Fruit fly (Drosophila melanogaster) whole organism, embryonic: Measurements from ENCODE around the gene CG34162.

Experiments
- Asciz ChIP-seq: fragments of 200-800 bp; sonication (Bioruptor generic); optimal IDR thresholded peaks from 2 replicates; lab custom pipeline; 2017; ENCODE audit warnings: missing biosample characterization, mild to moderate bottlenecking, missing genetic modification characterization, missing genetic modification reagents
- Atf-2 ChIP-seq: fragments of 200-800 bp; sonication (Bioruptor generic); optimal IDR thresholded peaks from 2 replicates; lab custom pipeline; 2016; ENCODE audit warnings: missing biosample characterization, missing genetic modification characterization
- Awh ChIP-seq: fragments of 200-800 bp; sonication (Bioruptor generic); IDR thresholded peaks from 2 replicates; pipeline ENCODE4, ENCODE4 v1.3.6; 2022; ENCODE audit warnings: missing biosample characterization, missing genetic modification characterization
- BEAF-32 ChIP-seq: fragments of 200-800 bp; sonication (Bioruptor generic); optimal IDR thresholded peaks from 3 replicates; lab custom pipeline; 2017; ENCODE audit warnings: missing biosample characterization, missing genetic modification characterization, mild to moderate bottlenecking, moderate library complexity, missing genetic modification reagents
- CG1024 ChIP-seq: fragments of 200-800 bp; sonication (Bioruptor generic); IDR thresholded peaks from 2 replicates; pipeline ENCODE4 v1.3.6; 2022; ENCODE audit warnings: missing biosample characterization, missing genetic modification characterization
- CG11723 ChIP-seq: fragments of 200-800 bp; sonication (Bioruptor generic); optimal IDR thresholded peaks from 2 replicates; lab custom pipeline; 2017; ENCODE audit warnings: missing biosample characterization, mild to moderate bottlenecking, missing genetic modification characterization
- CG1233 ChIP-seq: fragments of 200-800 bp; sonication (Bioruptor generic); optimal IDR thresholded peaks from 4 replicates; lab custom pipeline; 2018; ENCODE audit warnings: missing biosample characterization, mild to moderate bottlenecking, missing genetic modification characterization
- CG17385 ChIP-seq: fragments of 200-800 bp; sonication (Bioruptor generic); optimal IDR thresholded peaks from 3 replicates; lab custom pipeline; 2018; ENCODE audit warnings: missing biosample characterization, mild to moderate bottlenecking, missing genetic modification characterization
- CG17612 ChIP-seq: fragments of 200-800 bp; sonication (Bioruptor generic); IDR thresholded peaks from 2 replicates; pipeline ENCODE4 v1.3.6; 2022; ENCODE audit warnings: missing biosample characterization, missing genetic modification characterization
- CG17802 ChIP-seq: fragments of 200-800 bp; sonication (Bioruptor generic); optimal IDR thresholded peaks from 2 replicates; lab custom pipeline; 2018; ENCODE audit warnings: missing biosample characterization, mild to moderate bottlenecking, missing genetic modification characterization, moderate library complexity
- CG2120 ChIP-seq: fragments of 200-800 bp; sonication (Bioruptor generic); optimal IDR thresholded peaks from 3 replicates; lab custom pipeline; 2016; ENCODE audit warnings: missing biosample characterization, missing genetic modification characterization
- CG30431 ChIP-seq: fragments of 200-800 bp; sonication (Bioruptor generic); optimal IDR thresholded peaks from 2 replicates; lab custom pipeline; 2017; ENCODE audit warnings: missing biosample characterization, missing genetic modification characterization
- CG34422 ChIP-seq: fragments of 200-800 bp; sonication (Bioruptor generic); IDR thresholded peaks from 3 replicates; pipeline ENCODE4 v1.3.6; 2022; ENCODE audit warnings: missing biosample characterization, missing genetic modification characterization
- CG43689 ChIP-seq: fragments of 200-800 bp; sonication (Bioruptor generic); IDR thresholded peaks from 2 replicates; pipeline ENCODE4 v1.3.6; 2022; ENCODE audit warnings: missing biosample characterization, missing genetic modification characterization
- CG4854 ChIP-seq: fragments of 200-800 bp; sonication (Bioruptor generic); optimal IDR thresholded peaks from 2 replicates; lab custom pipeline; 2016; ENCODE audit warnings: missing biosample characterization, missing genetic modification characterization, inconsistent platforms
- CG6654 ChIP-seq: fragments of 200-800 bp; sonication (Bioruptor generic); optimal IDR thresholded peaks from 2 replicates; lab custom pipeline; 2017; ENCODE audit warnings: missing biosample characterization, mild to moderate bottlenecking, missing genetic modification characterization
- CG6765 ChIP-seq: fragments of 200-800 bp; sonication (Bioruptor generic); optimal IDR thresholded peaks from 3 replicates; lab custom pipeline; 2017; ENCODE audit warnings: missing biosample characterization, mild to moderate bottlenecking, missing genetic modification characterization
- CG7987 ChIP-seq: fragments of 200-800 bp; sonication (Bioruptor generic); optimal IDR thresholded peaks from 2 replicates; lab custom pipeline; 2018; ENCODE audit warnings: missing biosample characterization, mild to moderate bottlenecking, missing genetic modification characterization, moderate library complexity
- CG8944 ChIP-seq: fragments of 200-800 bp; sonication (Bioruptor generic); optimal IDR thresholded peaks from 3 replicates; lab custom pipeline; 2016; ENCODE audit warnings: missing biosample characterization, missing genetic modification characterization
- CG9437 ChIP-seq: fragments of 200-800 bp; sonication (Bioruptor generic); optimal IDR thresholded peaks from 2 replicates; lab custom pipeline; 2018; ENCODE audit warnings: missing biosample characterization, mild to moderate bottlenecking, missing genetic modification characterization
- Chrac-16 ChIP-seq: fragments of 200-800 bp; sonication (Bioruptor generic); optimal IDR thresholded peaks from 3 replicates; lab custom pipeline; 2016; ENCODE audit warnings: missing biosample characterization, missing genetic modification characterization
- Dbx ChIP-seq: fragments of 200-800 bp; sonication (Bioruptor generic); IDR thresholded peaks from 3 replicates; pipeline ENCODE4 v1.3.6; 2022; ENCODE audit warnings: missing biosample characterization, missing genetic modification characterization
- Ets65A ChIP-seq: fragments of 200-800 bp; sonication (Bioruptor generic); peaks from one replicate; lab custom pipeline; 2016; ENCODE audit warnings: missing biosample characterization, missing genetic modification characterization
- HLH4C ChIP-seq: fragments of 200-800 bp; sonication (Bioruptor generic); IDR thresholded peaks from 3 replicates; pipeline ENCODE4 v1.3.6; 2022; ENCODE audit warnings: missing biosample characterization, missing genetic modification characterization; ENCODE audit not compliant: partially characterized antibody
- HmgD ChIP-seq: fragments of 200-800 bp; sonication (Bioruptor generic); optimal IDR thresholded peaks from 3 replicates; lab custom pipeline; 2016; ENCODE audit warnings: missing biosample characterization, missing genetic modification characterization
- MBD-R2 ChIP-seq: fragments of 200-800 bp; sonication (Bioruptor generic); IDR thresholded peaks from 2 replicates; pipeline ENCODE4 v1.3.6; 2022; ENCODE audit warnings: missing biosample characterization, missing genetic modification characterization
- Mes4 ChIP-seq: fragments of 200-800 bp; sonication (Bioruptor generic); optimal IDR thresholded peaks from 2 replicates; lab custom pipeline; 2016; ENCODE audit warnings: missing biosample characterization, missing genetic modification characterization
- NC2α ChIP-seq: fragments of 200-800 bp; sonication (Bioruptor generic); optimal IDR thresholded peaks from 2 replicates; lab custom pipeline; 2016; ENCODE audit warnings: missing biosample characterization, missing genetic modification characterization
- Nf-YA ChIP-seq: fragments of 200-800 bp; sonication (Bioruptor generic); IDR thresholded peaks from 2 replicates; pipeline ENCODE4 v1.3.6; 2022; ENCODE audit warnings: missing biosample characterization, missing genetic modification characterization
- Rfx ChIP-seq: fragments of 200-800 bp; sonication (Bioruptor generic); IDR thresholded peaks from 2 replicates; pipeline ENCODE4 v1.3.6; 2022; ENCODE audit warnings: missing biosample characterization, missing genetic modification characterization
- Side ChIP-seq: fragments of 200-800 bp; sonication (Bioruptor generic); optimal IDR thresholded peaks from 2 replicates; lab custom pipeline; 2016; ENCODE audit warnings: missing biosample characterization, missing genetic modification characterization
- az2 ChIP-seq: fragments of 200-800 bp; sonication (Bioruptor generic); optimal IDR thresholded peaks from 3 replicates; lab custom pipeline; 2016; ENCODE audit warnings: missing biosample characterization, missing genetic modification characterization
- bsh ChIP-seq, 2 experiments: fragments of 200-800 bp; sonication (Bioruptor generic); optimal IDR thresholded peaks; 2 replicates each; lab custom pipeline; 2017 to 2018; ENCODE audit warnings: mild to moderate bottlenecking in 2 of 2, missing biosample characterization in 2 of 2, missing genetic modification characterization in 2 of 2, moderate library complexity in 1 of 2
- btn ChIP-seq: fragments of 200-800 bp; sonication (Bioruptor generic); optimal IDR thresholded peaks from 2 replicates; lab custom pipeline; 2016; ENCODE audit warnings: missing biosample characterization, missing genetic modification characterization
- chif ChIP-seq, 2 experiments: fragments of 200-800 bp; sonication (Bioruptor generic); optimal IDR thresholded peaks; 3 replicates each; lab custom pipeline; 2016; ENCODE audit warnings: missing biosample characterization in 2 of 2, missing genetic modification characterization in 2 of 2
- chn ChIP-seq: fragments of 200-800 bp; sonication (Bioruptor generic); optimal IDR thresholded peaks from 2 replicates; lab custom pipeline; 2016; ENCODE audit warnings: missing biosample characterization, missing genetic modification characterization
- esg ChIP-seq: fragments of 200-800 bp; sonication (Bioruptor generic); conservative IDR thresholded peaks from 2 replicates; pipeline ENCODE4 v1.3.6; 2022; ENCODE audit warnings: missing biosample characterization, missing genetic modification characterization
- fu2 ChIP-seq: fragments of 200-800 bp; sonication (Bioruptor generic); optimal IDR thresholded peaks from 2 replicates; lab custom pipeline; 2016; ENCODE audit warnings: missing biosample characterization, missing genetic modification characterization
- ind ChIP-seq: fragments of 200-800 bp; sonication (Bioruptor generic); optimal IDR thresholded peaks from 3 replicates; lab custom pipeline; 2016; ENCODE audit warnings: missing biosample characterization, missing genetic modification characterization
- ken ChIP-seq: fragments of 200-800 bp; sonication (Bioruptor generic); IDR thresholded peaks from 3 replicates; pipeline ENCODE4 v1.3.6; 2022; ENCODE audit warnings: missing biosample characterization, missing genetic modification characterization
- kni ChIP-seq: fragments of 200-800 bp; sonication (Bioruptor generic); optimal IDR thresholded peaks from 3 replicates; lab custom pipeline; 2017; ENCODE audit warnings: mild to moderate bottlenecking, missing biosample characterization, missing genetic modification reagents, missing genetic modification characterization
- pum ChIP-seq: fragments of 200-800 bp; sonication (Bioruptor generic); optimal IDR thresholded peaks from 2 replicates; lab custom pipeline; 2016; ENCODE audit warnings: missing biosample characterization, missing genetic modification characterization
- ranshi ChIP-seq: fragments of 200-800 bp; sonication (Bioruptor generic); IDR thresholded peaks from 2 replicates; pipeline ENCODE4 v1.3.6; 2022; ENCODE audit warnings: missing biosample characterization, missing genetic modification characterization
- ro ChIP-seq: fragments of 200-800 bp; sonication (Bioruptor generic); IDR thresholded peaks from 2 replicates; pipeline ENCODE4 v1.3.6; 2022; ENCODE audit warnings: missing biosample characterization, missing genetic modification characterization
- row ChIP-seq: fragments of 200-800 bp; sonication (Bioruptor generic); IDR thresholded peaks from 3 replicates; pipeline ENCODE4 v1.3.6; 2022; ENCODE audit warnings: missing biosample characterization, missing genetic modification characterization
- sob ChIP-seq: fragments of 200-800 bp; sonication (Bioruptor generic); IDR thresholded peaks from 2 replicates; pipeline ENCODE4 v1.3.6; 2022; ENCODE audit warnings: missing biosample characterization, missing genetic modification characterization
- ssp ChIP-seq: fragments of 200-800 bp; sonication (Bioruptor generic); IDR thresholded peaks from 2 replicates; pipeline ENCODE4 v1.3.6; 2022; ENCODE audit warnings: missing biosample characterization, missing genetic modification characterization
- trh ChIP-seq: fragments of 200-800 bp; sonication (Bioruptor generic); optimal IDR thresholded peaks from 2 replicates; lab custom pipeline; 2016; ENCODE audit warnings: missing biosample characterization, missing genetic modification characterization
- unc-4 ChIP-seq: fragments of 200-800 bp; sonication (Bioruptor generic); IDR thresholded peaks from 2 replicates; pipeline ENCODE4 v1.3.6; 2022; ENCODE audit warnings: missing biosample characterization, missing genetic modification characterization; ENCODE audit not compliant: partially characterized antibody
- zfh1 ChIP-seq: fragments of 200-800 bp; sonication (Bioruptor generic); IDR thresholded peaks from 3 replicates; pipeline ENCODE4 v1.3.6; 2022; ENCODE audit warnings: missing biosample characterization, missing genetic modification characterization

Gene CG34162

dm6 chr2L:11516526-11517441 lies 14.8 kb upstream of the CG34162 start, which contains the start of the genes Dlg5 and CG4970 (continued):
- no peak for TF ChIP-seq CG6654
- no peak for TF ChIP-seq chif (GFP tag; optimal IDR thresholded peaks at IDR 0.05; lab: Kevin White, UChicago)
- TF ChIP-seq HmgD (GFP tag; lab: Kevin White, UChicago): peak; percentile 60
- no peak for TF ChIP-seq row (GFP tag; lab: Robert Waterston, UW)
- no peak for TF ChIP-seq ranshi
- TF ChIP-seq Chrac-16 (GFP tag; lab: Kevin White, UChicago): no peak
- TF ChIP-seq CG11723: no peak
- TF ChIP-seq unc-4 (GFP tag; lab: Robert Waterston, UW): peak; percentile 75
- TF ChIP-seq esg: no peak
- 0 out of 3 replicates have a peak, but pooled peaks have one; percentile 24 for TF ChIP-seq zfh1 (GFP tag; lab: Robert Waterston, UW)
- no peak for TF ChIP-seq CG17612 (GFP tag; lab: Robert Waterston, UW)
- no peak for TF ChIP-seq Atf-2 (GFP tag; lab: Kevin White, UChicago)
- no peak for TF ChIP-seq CG17802
- no peak for TF ChIP-seq Asciz (GFP tag; lab: Kevin White, UChicago)
- TF ChIP-seq kni (GFP tag; lab: Kevin White, UChicago): peak; percentile 63
- no peak for TF ChIP-seq CG2120 (GFP tag; lab: Kevin White, UChicago)
- peak; percentile 86 for TF ChIP-seq BEAF-32
- no peak for TF ChIP-seq CG4854 (GFP tag; lab: Kevin White, UChicago)
- TF ChIP-seq CG1233 (GFP tag; lab: Kevin White, UChicago): peak; percentile 7
- no peak for TF ChIP-seq bsh (GFP tag; optimal IDR thresholded peaks at IDR 0.05; lab: Kevin White, UChicago)
- TF ChIP-seq HLH4C (GFP tag; lab: Robert Waterston, UW): peak; percentile 73
- peak; percentile 90 for TF ChIP-seq Ets65A (GFP tag; lab: Kevin White, UChicago)
- TF ChIP-seq Mes4 (GFP tag; lab: Kevin White, UChicago): no peak
- no peak for TF ChIP-seq trh (GFP tag; lab: Kevin White, UChicago)
- no peak for TF ChIP-seq sob
- TF ChIP-seq Rfx (GFP tag; lab: Robert Waterston, UW): no peak; the same call in 1 of the 2 replicates
- no peak for TF ChIP-seq CG6765 (GFP tag; lab: Kevin White, UChicago)
- no peak for TF ChIP-seq ind (GFP tag; lab: Kevin White, UChicago)
- TF ChIP-seq fu2: no peak
- no peak for TF ChIP-seq CG17385
- no peak for TF ChIP-seq btn (GFP tag; lab: Kevin White, UChicago)
- no peak; the same call in 1 of the 2 replicates for TF ChIP-seq MBD-R2
- TF ChIP-seq az2: no peak
- no peak for TF ChIP-seq ro
- no peak for TF ChIP-seq NC2α (GFP tag; lab: Kevin White, UChicago)
- TF ChIP-seq CG8944 (GFP tag; lab: Kevin White, UChicago): no peak
- no peak for TF ChIP-seq CG43689 (GFP tag; lab: Robert Waterston, UW)
- TF ChIP-seq CG9437 (GFP tag; lab: Kevin White, UChicago): no peak
- peak; percentile 85 for TF ChIP-seq chn (GFP tag; lab: Kevin White, UChicago)
- TF ChIP-seq ssp (GFP tag; lab: Robert Waterston, UW): no peak
- TF ChIP-seq Awh (GFP tag; lab: Robert Waterston, UW): no peak
- TF ChIP-seq Side (GFP tag; lab: Kevin White, UChicago): no peak
- peak; percentile 88 for TF ChIP-seq CG34422 (GFP tag; lab: Robert Waterston, UW)
- no peak for TF ChIP-seq CG30431 (GFP tag; lab: Kevin White, UChicago)
- no peak for TF ChIP-seq pum (GFP tag; lab: Kevin White, UChicago)
- TF ChIP-seq ken (GFP tag; lab: Robert Waterston, UW): no peak
- TF ChIP-seq CG1024 (GFP tag; lab: Robert Waterston, UW): no peak
- no peak for TF ChIP-seq CG7987
- peak; percentile 27; the same call in 1 of the 3 replicates for TF ChIP-seq Dbx (GFP tag; lab: Robert Waterston, UW)
- TF ChIP-seq Nf-YA: no peak
